Worm (Caenorhabditis elegans): ENCODE data around the gene K09C8.7.

K09C8.7 gene

DNA sequence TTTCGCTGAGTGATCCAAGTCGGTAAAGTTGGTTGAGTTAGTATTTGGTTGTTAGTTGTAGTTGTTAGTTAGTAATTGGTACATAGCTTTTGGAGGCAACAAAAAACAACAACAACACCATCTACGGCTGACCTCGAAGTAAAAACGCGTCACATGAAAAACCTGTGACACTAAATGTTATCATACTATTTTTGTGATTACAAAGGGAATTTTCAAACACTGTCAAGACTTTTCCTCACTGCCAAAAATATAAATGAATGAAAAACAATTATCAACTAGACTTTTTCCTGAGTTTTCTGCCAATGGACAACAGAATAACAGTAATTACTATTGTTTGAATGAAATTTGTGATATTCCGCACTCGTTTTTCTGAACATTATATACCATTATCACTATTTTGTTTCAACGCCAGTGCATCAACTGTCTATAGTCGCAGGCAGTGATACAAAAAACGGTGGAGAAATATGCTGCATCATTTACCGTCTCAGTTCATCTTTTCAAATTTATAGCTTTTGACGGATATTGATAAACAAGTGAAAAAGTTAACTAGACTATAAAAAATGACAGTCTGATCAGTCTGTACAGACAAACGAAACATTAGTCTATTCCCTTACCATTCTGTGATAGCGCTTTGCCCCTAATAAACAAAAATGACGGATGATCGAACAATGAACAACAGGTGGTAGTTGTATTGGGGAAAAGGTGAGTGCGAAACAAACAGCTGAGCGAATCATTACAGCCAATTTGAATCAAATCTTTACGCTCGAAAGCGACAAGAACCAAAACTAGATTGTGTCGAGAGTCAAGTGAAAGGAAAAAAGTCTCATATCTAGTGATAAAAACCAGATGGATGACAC, 36.5 kb downstream of the K09C8.7 start:
- TF ChIP-seq unc-62 (GFP tag; optimal IDR thresholded peaks at IDR 0.05), result no peak

- TF ChIP-seq unc-62 (GFP tag; optimal IDR thresholded peaks at IDR 0.05), result no peak
These were observed 37.2 kb downstream of the K09C8.7 start, which contains the start of gene F47B10.9 for ce11 chrX:10913981-10914380. Gene F47B10.9, minus strand, starts transcription at chrX:10914081.

DNA sequence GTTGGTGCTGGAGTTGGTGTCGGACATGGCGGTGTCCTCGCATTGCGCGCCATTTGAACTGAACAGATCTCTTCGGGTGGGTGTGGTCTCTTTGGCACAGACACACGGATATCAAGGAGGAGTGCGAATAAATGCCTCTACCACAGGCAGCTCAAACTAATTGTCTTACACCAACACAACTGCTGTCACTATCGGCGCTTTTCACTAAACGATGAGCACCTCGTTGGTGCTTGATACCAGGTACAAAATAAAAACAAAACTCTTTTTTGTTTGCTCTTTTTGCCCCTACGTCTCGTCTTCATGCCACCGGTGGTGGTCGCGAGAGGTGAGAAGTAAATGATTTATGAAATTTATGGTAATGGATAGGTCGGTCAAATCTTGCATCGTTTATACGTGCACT, 40.5 kb downstream of the K09C8.7 start, which contains the start of gene F47B10.8:
Gene F47B10.8 (minus strand): TSS at position 101 of the 400 bp plus-strand sequence.
- TF ChIP-seq unc-62 (GFP tag; optimal IDR thresholded peaks at IDR 0.05), result no peak

DNA sequence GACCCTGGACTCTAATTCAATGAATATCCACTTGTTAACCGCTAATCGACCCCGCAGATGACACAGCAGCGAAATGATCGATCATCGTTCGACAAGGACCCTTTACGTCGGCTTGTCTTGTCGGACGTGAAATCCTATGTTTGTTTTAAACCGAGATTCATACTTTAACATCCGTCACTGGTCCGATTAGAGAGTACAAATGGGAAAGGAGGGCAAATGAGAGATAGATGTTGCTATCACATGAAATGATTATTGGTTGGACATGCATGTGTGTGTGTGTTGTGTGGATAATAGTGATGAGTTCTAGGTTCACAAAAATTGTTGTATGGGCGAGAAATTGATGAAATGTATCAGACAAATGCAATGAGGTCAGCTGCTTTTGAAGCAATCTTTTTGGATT, 41.5 kb downstream of the K09C8.7 start:
- TF ChIP-seq unc-62 (GFP tag; optimal IDR thresholded peaks at IDR 0.05), result no peak

- TF ChIP-seq unc-62 (GFP tag; optimal IDR thresholded peaks at IDR 0.05), result no peak
These were observed 43.8 kb downstream of the K09C8.7 start for ce11 chrX:10907418-10907817.

DNA sequence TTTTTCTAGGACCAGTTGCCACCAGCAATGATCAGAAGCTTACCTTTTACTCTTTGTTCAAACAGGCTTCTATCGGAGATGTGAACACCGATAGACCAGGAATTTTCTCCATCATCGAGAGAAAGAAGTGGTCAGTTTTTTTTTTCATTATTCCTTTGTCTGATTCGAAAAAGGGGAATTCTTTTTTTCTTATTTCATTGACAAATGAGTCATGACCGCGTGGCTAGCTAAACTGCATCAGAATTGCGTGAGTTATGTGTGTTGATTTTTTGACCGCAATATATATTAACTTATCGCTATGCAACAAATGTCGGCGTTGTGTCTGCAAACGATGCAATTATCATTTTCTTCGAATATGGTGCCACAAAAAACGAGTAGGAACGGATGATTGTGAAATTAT, 47.8 kb downstream of the K09C8.7 start:
- no peak for TF ChIP-seq unc-62 (GFP tag; optimal IDR thresholded peaks at IDR 0.05)

ce11 chrX:10902723-10903322, 48.4 kb downstream of the K09C8.7 start, which contains the start of gene acbp-3:
Gene acbp-3, plus strand, starts transcription at chrX:10903272.
- TF ChIP-seq unc-62 (GFP tag; optimal IDR thresholded peaks at IDR 0.05), result no peak

DNA sequence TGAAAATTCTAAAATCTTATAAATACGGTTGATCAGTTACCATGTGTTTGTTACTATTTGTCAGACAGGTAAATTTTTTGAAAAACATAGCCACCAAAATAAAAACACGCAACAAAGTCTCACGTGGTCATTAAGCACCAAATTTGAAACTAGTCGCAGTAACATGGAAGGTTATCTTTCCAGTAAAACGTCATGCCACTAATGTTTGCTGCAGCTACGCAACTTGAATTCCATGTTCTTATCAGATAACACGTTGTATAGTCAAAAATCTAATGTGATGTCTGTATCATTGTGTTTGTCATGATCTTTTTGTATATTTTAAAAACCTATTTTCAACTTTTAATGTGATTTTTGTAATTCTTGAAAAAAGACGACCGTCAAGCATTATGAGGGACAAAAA, 49.4 kb downstream of the K09C8.7 start:
- no peak for TF ChIP-seq unc-62 (GFP tag; optimal IDR thresholded peaks at IDR 0.05)

DNA sequence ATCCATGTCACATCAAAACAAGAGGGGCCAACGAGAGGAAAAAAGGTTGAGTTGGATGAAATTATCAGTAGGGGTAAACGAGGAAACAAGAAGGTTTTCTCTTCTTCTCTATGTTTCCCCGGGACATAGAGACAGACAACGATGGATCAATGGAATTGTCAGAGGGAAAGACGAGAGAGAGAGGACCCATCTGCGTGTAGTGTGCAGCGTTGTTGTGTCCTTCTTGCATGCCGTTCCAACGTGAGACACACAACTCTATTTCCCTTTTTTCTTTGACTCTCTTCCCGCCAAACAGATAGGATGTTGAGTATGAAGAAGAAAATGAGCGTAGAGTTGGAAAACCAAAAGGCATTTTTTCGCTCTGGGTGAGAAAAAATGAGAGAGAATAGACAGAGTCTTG, 50.2 kb downstream of the K09C8.7 start:
- no peak for TF ChIP-seq unc-62 (GFP tag; optimal IDR thresholded peaks at IDR 0.05)

Measured in whole organism, dauer.